Worm (Caenorhabditis elegans): ENCODE results near the gene his-61.

Gene his-61

ce11 chrIV:7486201-7486947 is at the start of gene his-61, which contains the start of gene his-62:
Gene his-61 (minus strand): TSS chrIV:7486217.
Gene his-62 (plus strand): TSS chrIV:7486545.
- no peak for TF ChIP-seq unc-62 (GFP tag; optimal IDR thresholded peaks at IDR 0.05)

ce11 chrIV:7532360-7532759 is 46.3 kb upstream of the his-61 start, which contains the start of gene R05G6.1:
Gene R05G6.1 (plus strand): TSS chrIV:7532660.
- no peak for TF ChIP-seq unc-62 (GFP tag; optimal IDR thresholded peaks at IDR 0.05)

DNA sequence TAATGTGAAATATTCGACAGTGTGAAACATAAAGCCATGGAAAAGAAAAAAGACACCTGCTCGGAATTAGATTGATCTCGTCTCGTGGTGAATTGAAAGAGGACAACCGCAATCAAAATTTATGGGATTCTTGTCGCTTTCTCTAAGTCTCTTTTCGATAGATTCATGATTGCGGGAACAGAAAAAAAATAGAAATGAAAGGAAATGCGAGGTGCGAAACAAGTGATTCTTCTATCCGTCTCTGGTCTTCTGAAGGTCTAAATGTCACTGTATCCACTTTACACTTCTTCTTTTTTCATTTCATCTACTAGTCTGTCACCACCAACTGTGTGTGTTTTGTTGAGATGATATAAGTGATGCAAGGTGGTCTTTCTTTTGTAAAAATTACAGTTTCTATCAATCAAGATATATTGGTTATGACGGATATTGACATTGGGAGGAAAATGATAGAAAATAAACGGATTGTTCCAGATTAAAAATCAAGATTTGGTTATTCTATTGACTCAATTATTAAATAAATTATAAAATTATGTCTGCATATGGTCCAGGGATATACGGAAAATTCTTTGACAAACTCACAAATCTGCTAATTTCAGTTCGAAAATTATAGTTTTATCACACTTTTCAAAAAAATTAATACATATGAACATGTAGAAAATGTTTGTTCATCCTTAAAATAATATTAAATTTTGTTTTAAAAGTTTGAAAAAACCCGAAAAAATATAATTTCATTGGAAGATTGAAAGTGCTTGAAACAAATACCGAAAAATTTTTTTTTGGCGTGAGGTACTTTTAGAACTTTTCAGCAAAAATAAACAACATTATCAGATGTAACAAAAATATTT is 44.4 kb upstream of the his-61 start:
- TF ChIP-seq unc-62 (GFP tag; optimal IDR thresholded peaks at IDR 0.05): no peak

DNA sequence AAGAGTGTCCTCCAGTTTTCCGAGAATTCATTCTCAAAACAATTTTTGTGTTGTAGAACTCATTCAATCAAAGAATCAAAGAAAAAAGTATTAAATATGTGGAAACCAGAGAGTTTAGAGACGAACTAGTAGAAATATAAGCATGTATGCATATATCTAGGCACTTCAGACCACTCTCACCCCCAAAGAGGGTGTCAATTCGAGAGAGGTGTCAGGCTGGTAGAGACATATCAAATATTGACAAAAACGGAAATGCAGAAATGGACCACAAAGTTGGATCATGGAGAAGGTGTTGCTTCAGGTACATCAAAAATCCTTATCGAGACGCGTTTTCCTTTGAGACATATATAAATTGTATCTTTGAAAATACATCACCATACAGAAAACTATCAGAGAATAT is 37.7 kb upstream of the his-61 start:
- no peak for TF ChIP-seq unc-62 (GFP tag; optimal IDR thresholded peaks at IDR 0.05)

DNA sequence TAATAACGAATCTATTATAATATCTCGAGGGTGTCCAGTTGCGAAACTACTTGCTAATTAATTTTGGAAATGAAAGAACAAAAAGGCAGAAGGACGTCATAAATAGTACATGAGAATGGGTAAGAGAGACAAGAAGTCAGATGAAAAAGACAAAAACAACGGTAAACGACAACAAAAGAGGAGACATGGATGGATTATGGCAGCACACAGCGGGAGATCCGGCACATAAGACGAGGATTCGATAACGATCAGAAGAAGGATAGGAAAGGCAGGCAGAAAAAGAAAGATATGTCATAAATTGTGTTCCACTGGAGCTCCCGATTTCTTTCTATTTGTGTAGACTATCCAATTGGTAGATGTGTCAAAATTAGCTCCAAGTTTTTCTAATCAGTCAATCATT is 35.6 kb upstream of the his-61 start:
- no peak for TF ChIP-seq unc-62 (GFP tag; optimal IDR thresholded peaks at IDR 0.05)

ce11 chrIV:7520841-7521240 is 34.8 kb upstream of the his-61 start:
- TF ChIP-seq unc-62 (GFP tag; optimal IDR thresholded peaks at IDR 0.05): no peak

ce11 chrIV:7520258-7520657 is 34.2 kb upstream of the his-61 start:
- TF ChIP-seq unc-62 (GFP tag; optimal IDR thresholded peaks at IDR 0.05): no peak

DNA sequence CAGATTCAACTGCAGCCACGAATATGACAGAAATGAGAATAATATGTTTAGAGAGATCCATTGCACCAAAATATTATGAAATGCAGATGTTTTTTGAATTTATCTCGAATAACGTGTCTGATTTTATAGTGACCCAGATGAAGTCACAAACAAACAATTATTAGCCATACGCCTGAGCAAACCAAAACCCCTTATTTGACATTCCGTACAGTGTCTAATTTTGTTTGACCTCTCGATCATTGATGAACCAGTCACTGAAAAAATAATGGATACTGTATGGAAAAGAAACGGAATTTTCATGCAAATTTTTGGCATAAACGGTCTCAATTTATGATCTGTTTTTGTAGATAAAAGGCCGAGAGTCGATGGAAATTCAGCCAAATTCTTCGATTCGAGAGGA is 30.1 kb upstream of the his-61 start, which contains the start of the genes R05G6.9 and R05G6.3:
Gene R05G6.9, minus strand, starts transcription at position 101 of the 400 bp plus-strand sequence.
Gene R05G6.3, plus strand, starts transcription at position 386 of the 400 bp plus-strand sequence.
- TF ChIP-seq unc-62 (GFP tag; optimal IDR thresholded peaks at IDR 0.05): no peak

- TF ChIP-seq unc-62 (GFP tag; optimal IDR thresholded peaks at IDR 0.05): no peak
Measured at ce11 chrIV:7512617-7513233, 26.7 kb upstream of the his-61 start, which contains the start of the genes plc-4 and R05G6.4. Gene plc-4 (minus strand): TSS chrIV:7512667. Gene R05G6.4 (plus strand): TSS chrIV:7513233.

DNA sequence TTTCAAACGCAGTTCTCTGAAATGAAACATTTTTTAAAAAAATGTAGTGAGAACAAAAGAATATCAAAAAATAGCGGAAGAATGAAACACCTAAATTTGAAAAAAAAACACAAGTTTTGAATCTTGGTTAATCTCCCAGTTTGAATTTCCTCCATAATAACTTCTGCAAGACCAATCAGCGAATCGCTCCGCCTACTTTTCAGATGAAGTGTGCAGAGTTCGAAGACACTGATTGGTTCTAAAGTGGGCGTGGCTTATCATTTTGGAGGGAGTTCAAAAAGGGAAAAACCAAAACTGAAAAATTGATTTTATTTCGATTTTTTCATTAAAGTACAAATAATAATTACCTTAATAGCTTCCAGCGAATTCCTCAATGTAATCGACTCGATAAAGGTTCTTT is 24.8 kb upstream of the his-61 start:
- TF ChIP-seq unc-62 (GFP tag; optimal IDR thresholded peaks at IDR 0.05): no peak

ce11 chrIV:7508850-7509249 is 22.8 kb upstream of the his-61 start:
- TF ChIP-seq unc-62 (GFP tag; optimal IDR thresholded peaks at IDR 0.05): no peak

DNA sequence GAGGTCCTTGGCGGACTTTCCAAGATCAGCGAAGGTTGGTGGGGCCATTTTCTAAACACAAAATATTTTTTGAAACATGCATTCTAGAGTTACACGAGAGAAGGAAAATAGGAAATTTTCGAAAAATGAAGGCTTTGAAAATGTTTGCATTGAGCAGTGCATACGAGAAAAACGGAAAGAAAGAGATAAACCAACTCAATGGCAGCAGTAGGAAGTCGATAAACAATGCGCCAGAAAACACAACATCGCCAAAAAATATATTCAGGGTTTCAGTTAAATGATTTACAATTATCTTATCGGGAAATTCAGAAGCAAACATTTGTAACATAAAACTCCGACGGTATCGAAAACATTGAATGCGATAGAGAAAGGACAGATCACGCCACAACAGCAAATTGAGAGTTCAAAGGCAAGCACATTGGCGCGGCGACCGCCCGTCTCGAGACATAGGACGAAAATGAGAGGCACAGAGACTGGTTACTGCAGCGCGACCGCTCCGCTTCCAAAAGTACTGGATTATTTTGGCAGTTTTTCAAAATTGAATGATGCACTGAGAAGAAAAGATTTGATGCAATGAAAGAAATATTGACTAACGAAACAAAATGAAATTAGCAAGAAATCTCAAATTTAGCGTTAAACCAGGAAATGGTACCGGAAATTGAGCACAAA is 22.0 kb upstream of the his-61 start, which contains the start of the genes vdac-1 and R05G6.5:
Gene vdac-1, minus strand, starts transcription at position 51 of the 669 bp plus-strand sequence.
Gene R05G6.5, plus strand, starts transcription at position 527 of the 669 bp plus-strand sequence.
- no peak for TF ChIP-seq unc-62 (GFP tag; optimal IDR thresholded peaks at IDR 0.05)

DNA sequence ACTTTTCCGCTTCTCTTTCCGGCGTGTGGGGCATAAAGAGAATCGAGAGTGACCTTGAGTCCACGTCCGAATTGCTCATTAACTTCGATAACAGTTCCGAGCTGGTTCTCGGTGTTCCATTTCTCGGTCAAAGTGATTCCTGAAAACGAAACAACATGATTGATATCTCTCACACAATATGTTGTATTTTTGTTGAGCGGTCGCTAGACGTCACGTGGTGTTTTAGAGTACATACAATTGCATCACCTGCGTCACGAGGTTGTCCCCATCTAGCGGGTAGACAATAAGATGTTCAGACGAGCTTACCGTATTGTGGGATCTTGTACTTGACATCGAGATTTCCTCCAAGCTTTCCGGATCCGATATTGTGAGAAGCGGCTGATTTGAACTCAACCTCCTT is 21.3 kb upstream of the his-61 start:
- no peak for TF ChIP-seq unc-62 (GFP tag; optimal IDR thresholded peaks at IDR 0.05)

DNA sequence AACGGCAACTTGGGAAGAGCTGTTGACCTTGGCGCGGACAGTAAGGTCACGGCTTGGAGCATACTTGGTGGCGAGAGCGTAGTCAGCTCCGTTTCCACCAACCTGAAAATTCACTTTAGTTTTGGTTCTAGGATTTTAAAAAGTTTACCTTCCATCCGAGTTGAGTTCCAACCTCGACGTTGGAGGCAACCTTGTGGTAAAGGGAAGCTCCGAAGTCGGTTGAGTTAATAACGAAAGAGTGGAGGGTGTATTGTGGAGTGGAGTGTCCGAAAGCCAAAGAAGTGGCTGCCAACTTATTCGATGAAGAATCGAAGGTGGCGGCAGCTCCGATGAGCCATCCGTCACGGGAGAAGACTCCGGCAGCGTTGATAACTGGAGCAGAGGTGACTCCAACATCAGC is 20.7 kb upstream of the his-61 start:
- TF ChIP-seq unc-62 (GFP tag; optimal IDR thresholded peaks at IDR 0.05): no peak

DNA sequence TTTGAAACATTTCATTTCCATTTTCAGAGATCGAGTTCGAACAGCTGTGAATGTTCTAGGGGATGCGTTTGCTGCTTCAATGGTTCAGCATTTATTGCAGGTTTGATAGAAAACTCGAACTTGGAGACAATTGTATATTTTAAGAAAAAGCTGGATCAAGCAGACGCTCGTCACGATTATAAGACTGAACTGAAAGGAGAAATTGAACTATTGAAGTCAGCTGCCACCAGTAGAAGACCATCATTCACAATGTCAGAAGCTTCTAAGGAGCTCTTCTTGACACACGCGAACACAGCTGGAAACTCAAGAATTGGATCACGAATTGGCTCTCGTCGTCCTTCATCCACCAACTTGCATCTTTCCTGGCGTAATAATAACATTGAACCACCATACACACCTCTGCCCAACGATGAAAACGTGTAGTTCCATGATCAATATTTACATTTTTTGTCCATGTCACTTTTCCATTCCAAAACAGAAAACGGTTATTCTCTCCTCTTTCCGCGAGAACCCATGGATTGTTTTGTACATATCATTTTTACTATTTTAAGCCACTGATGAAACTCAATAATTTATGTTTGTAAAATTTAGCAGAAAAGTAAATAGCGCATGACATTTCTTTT is 20.0 kb upstream of the his-61 start:
- TF ChIP-seq unc-62 (GFP tag; optimal IDR thresholded peaks at IDR 0.05): no peak
